Fruit fly (Drosophila melanogaster) whole organism, adult: ENCODE measurements around the gene CG34002.
A peak's percentile ranks its signal among the peaks of the same experiment; 100 is the strongest.

Experiments used
- CG12768 ChIP-seq: fragments of 200-800 bp; sonication (Bioruptor generic); optimal IDR thresholded peaks from 2 replicates; lab custom pipeline; 2017; ENCODE audit warnings: missing biosample characterization, missing genetic modification characterization, mild to moderate bottlenecking, moderate library complexity, missing genetic modification reagents
- CG14711 ChIP-seq: fragments of 200-800 bp; sonication (Bioruptor generic); optimal IDR thresholded peaks from 2 replicates; lab custom pipeline; 2018; ENCODE audit warnings: missing biosample characterization, mild to moderate bottlenecking, missing genetic modification characterization, moderate library complexity
- CG33017 ChIP-seq: fragments of 200-800 bp; sonication (Bioruptor generic); optimal IDR thresholded peaks from 2 replicates; lab custom pipeline; 2018; ENCODE audit warnings: missing biosample characterization, mild to moderate bottlenecking, missing genetic modification characterization, moderate library complexity
- CG5204 ChIP-seq: fragments of 200-800 bp; sonication (Bioruptor generic); optimal IDR thresholded peaks from 2 replicates; lab custom pipeline; 2016; ENCODE audit warnings: missing biosample characterization, missing genetic modification characterization
- CG7045 ChIP-seq: fragments of 200-800 bp; sonication (Bioruptor generic); optimal IDR thresholded peaks from 2 replicates; lab custom pipeline; 2017; ENCODE audit warnings: missing biosample characterization, mild to moderate bottlenecking, missing genetic modification characterization
- Clk ChIP-seq: fragments of 200-800 bp; sonication (Bioruptor generic); optimal IDR thresholded peaks from 2 replicates; lab custom pipeline; 2017; ENCODE audit warnings: missing biosample characterization, missing genetic modification characterization
- Crg-1 ChIP-seq: fragments of 200-800 bp; sonication (Bioruptor generic); optimal IDR thresholded peaks from 2 replicates; lab custom pipeline; 2016; ENCODE audit warnings: missing biosample characterization, missing genetic modification characterization
- Mnt ChIP-seq: fragments of 200-800 bp; sonication (Bioruptor generic); optimal IDR thresholded peaks from 2 replicates; lab custom pipeline; 2016; ENCODE audit warnings: missing biosample characterization, mild to moderate bottlenecking, missing genetic modification characterization
- bab1 ChIP-seq: fragments of 200-800 bp; sonication (Bioruptor generic); optimal IDR thresholded peaks from 3 replicates; lab custom pipeline; 2019; ENCODE audit warnings: missing biosample characterization, mild to moderate bottlenecking, missing genetic modification characterization, moderate library complexity
- cnc ChIP-seq, 2 experiments: fragments of >200 bp; optimal IDR thresholded peaks; 2 replicates each; lab custom pipeline; 2017
- pad ChIP-seq: fragments of 200-800 bp; sonication (Bioruptor generic); optimal IDR thresholded peaks from 3 replicates; lab custom pipeline; 2017; ENCODE audit warnings: missing biosample characterization, missing genetic modification characterization, mild to moderate bottlenecking, moderate library complexity, missing genetic modification reagents

DNA sequence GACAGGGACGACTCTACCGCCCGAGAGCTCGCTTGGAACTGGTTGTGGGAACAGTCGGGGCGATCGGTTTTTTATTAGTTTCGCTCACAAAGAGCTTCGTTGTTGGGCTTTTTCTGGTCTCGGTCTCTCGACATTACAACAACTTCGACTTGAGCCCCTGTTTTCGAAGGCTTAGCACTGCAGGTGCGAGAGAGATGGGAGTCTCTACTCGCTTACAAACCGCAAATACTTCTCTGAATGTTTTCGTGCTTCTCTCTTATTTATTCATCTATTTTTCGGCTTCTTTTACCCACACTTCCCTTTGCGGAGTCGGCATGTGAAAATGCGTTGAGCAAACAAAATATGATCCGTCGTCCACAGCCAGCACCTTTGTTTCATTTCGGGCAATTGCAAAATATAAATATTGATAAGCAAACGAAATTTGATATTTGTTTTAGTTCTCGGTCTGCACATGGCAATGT is 37.6 kb downstream of the CG34002 start, which contains the start of gene Tsp74F:
- TF ChIP-seq Clk (GFP tag; lab: Kevin White, UChicago) (no peak), pad (GFP tag; lab: Kevin White, UChicago) (peak; percentile 94), cnc (optimal IDR thresholded peaks at IDR 0.05; lab: Kevin White, UChicago) (no peak), Crg-1 (GFP tag; lab: Kevin White, UChicago) (no peak), bab1 (GFP tag; lab: Kevin White, UChicago) (no peak), CG5204 (GFP tag; lab: Kevin White, UChicago) (no peak), CG14711 (no peak), CG33017 (tag; lab: Kevin White, UChicago) (no peak), CG12768 (GFP tag; lab: Kevin White, UChicago) (no peak), CG7045 (GFP tag; lab: Kevin White, UChicago) (no peak), Mnt (GFP tag; lab: Kevin White, UChicago) (no peak)
